Worm (Caenorhabditis elegans): Measurements from ENCODE around the gene ser-2.

ce11 chrX:15277714-15278187 lies 25.0 kb downstream of the ser-2 start, which contains the start of gene kin-20:
- no peak for TF ChIP-seq cog-1 (tag; optimal IDR thresholded peaks at IDR 0.05)
- TF ChIP-seq flt-1 (GFP tag; IDR thresholded peaks at IDR 0.05) = no peak
- TF ChIP-seq tab-1 (GFP tag; IDR thresholded peaks at IDR 0.05) = no peak
- no peak for TF ChIP-seq T22C8.4 (GFP tag; IDR thresholded peaks at IDR 0.05)
- TF ChIP-seq med-1 (GFP tag; optimal IDR thresholded peaks at IDR 0.05; ENCODE audit: insufficient read depth) = no peak
- TF ChIP-seq ztf-23 (GFP tag; IDR thresholded peaks at IDR 0.05) = no peak
- no peak for TF ChIP-seq klf-2 (GFP tag; conservative IDR thresholded peaks at IDR 0.05)
- TF ChIP-seq ztf-29 (GFP tag; IDR thresholded peaks at IDR 0.05) = peak; percentile 56; the same call in 1 of the 2 replicates
